Worm (Caenorhabditis elegans) whole organism, L4 larva: ENCODE data around the gene T02H6.4.

Experiments used
- aly-2 ChIP-seq: sonication (generic microtip); optimal IDR thresholded peaks from 2 replicates; lab custom pipeline; 2018; ENCODE audit warnings: missing biosample characterization, missing genetic modification characterization
- ama-1 ChIP-seq: fragments of 150-350 bp; optimal IDR thresholded peaks from 2 replicates; lab custom pipeline; 2014; ENCODE audit warnings: inconsistent platforms, mixed read lengths
- daf-12 ChIP-seq: fragments of 150-350 bp; optimal IDR thresholded peaks from 2 replicates; lab custom pipeline; 2014; ENCODE audit warnings: missing biosample characterization, missing genetic modification reagents, missing genetic modification characterization
- jun-1 ChIP-seq: fragments of 150-350 bp; optimal IDR thresholded peaks from 2 replicates; lab custom pipeline; 2014; ENCODE audit warnings: missing biosample characterization, missing genetic modification reagents, missing genetic modification characterization
- lin-29 ChIP-seq: fragments of 200-800 bp; sonication (Bioruptor generic); IDR thresholded peaks from 2 replicates; pipeline ENCODE4 v1.3.6; 2022; ENCODE audit warnings: missing genetic modification reagents, missing genetic modification characterization, missing compliant biosample characterization
- lir-3 ChIP-seq: sonication (generic microtip); optimal IDR thresholded peaks from 2 replicates; lab custom pipeline; 2016; ENCODE audit warnings: mild to moderate bottlenecking, missing genetic modification characterization, missing compliant biosample characterization
- nhr-11 ChIP-seq: fragments of 150-350 bp; optimal IDR thresholded peaks from 2 replicates; lab custom pipeline; 2014; ENCODE audit warnings: missing biosample characterization, missing genetic modification characterization
- zag-1 ChIP-seq: fragments of 150-350 bp; optimal IDR thresholded peaks from 2 replicates; lab custom pipeline; 2014; ENCODE audit warnings: missing biosample characterization, missing genetic modification characterization

DNA sequence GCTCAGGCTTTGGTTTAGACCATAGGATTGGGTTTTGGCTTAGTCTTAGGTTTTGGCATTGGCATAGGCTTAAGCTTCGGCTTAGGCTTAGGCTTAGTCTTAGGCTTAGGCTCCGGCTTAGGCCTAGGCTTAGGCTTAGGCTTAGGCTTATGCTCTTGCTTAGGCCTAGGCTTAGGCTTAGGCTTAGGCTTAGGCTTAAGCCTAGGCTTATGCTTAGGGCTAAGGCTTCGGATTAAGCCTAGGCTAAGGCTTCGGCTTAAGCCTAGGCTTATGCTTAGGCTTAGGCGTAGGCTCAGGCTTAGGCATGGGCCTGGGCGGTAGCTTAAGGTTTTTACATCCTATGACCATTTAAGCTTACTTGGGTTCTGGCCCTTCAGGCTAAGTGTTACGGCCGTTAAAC lies 38.5 kb upstream of the T02H6.4 start:
- no peak for TF ChIP-seq lin-29 (GFP tag; lab: Robert Waterston, UW)
- no peak for TF ChIP-seq aly-2 (tag; lab: Kevin White, UChicago)
- no peak for TF ChIP-seq ama-1 (lab: Kevin White, UChicago)
- no peak for TF ChIP-seq nhr-11 (tag; lab: Kevin White, UChicago)
- no peak for TF ChIP-seq lir-3 (tag; lab: Kevin White, UChicago)
- TF ChIP-seq zag-1 (tag; lab: Kevin White, UChicago) = no peak
- no peak for TF ChIP-seq jun-1 (tag; lab: Kevin White, UChicago)
- TF ChIP-seq daf-12 (tag; lab: Kevin White, UChicago) = no peak
